Worm (Caenorhabditis elegans): Measurements from ENCODE around the gene ZC196.8.
"Not testable (repeated sequence)": the region's sequence is repeated elsewhere in the genome, so short reads cannot be mapped to it uniquely, and the experiment has no call there.

Gene ZC196.8

ce11 chrV:8732934-8733333 is 10.9 kb upstream of the ZC196.8 start, which contains the start of gene ZC196.4:
Gene ZC196.4 (plus strand): TSS chrV:8733106.
- TF ChIP-seq him-1 (tag; optimal IDR thresholded peaks at IDR 0.05) (no peak), W03F9.2 (tag; optimal IDR thresholded peaks at IDR 0.05) (no peak), dao-5 (tag; optimal IDR thresholded peaks at IDR 0.05) (no peak)

ce11 chrV:8730991-8731390 is 8.9 kb upstream of the ZC196.8 start:
- TF ChIP-seq dao-5 (tag; optimal IDR thresholded peaks at IDR 0.05) (no peak), W03F9.2 (tag; optimal IDR thresholded peaks at IDR 0.05) (no peak), him-1 (tag; optimal IDR thresholded peaks at IDR 0.05) (no peak)

ce11 chrV:8729100-8729499 is 7.0 kb upstream of the ZC196.8 start, which contains the start of gene ZC196.5:
Gene ZC196.5 (plus strand): TSS chrV:8729400.
- TF ChIP-seq W03F9.2 (tag; optimal IDR thresholded peaks at IDR 0.05) = no peak
- TF ChIP-seq dao-5 (tag; optimal IDR thresholded peaks at IDR 0.05) = no peak
- TF ChIP-seq him-1 (tag; optimal IDR thresholded peaks at IDR 0.05) = no peak

- TF ChIP-seq dao-5 (tag; optimal IDR thresholded peaks at IDR 0.05) (no peak), him-1 (tag; optimal IDR thresholded peaks at IDR 0.05) (no peak), W03F9.2 (tag; optimal IDR thresholded peaks at IDR 0.05) (no peak)
Measured at ce11 chrV:8727077-8727476, 5.0 kb upstream of the ZC196.8 start, which contains the start of gene ZC196.9. Gene ZC196.9 (minus strand): TSS chrV:8727177.

- TF ChIP-seq W03F9.2, dao-5, him-1 (tag; optimal IDR thresholded peaks at IDR 0.05): not testable (repeated sequence)
Measured at ce11 chrV:8726228-8726627, 4.2 kb upstream of the ZC196.8 start, which contains the start of gene droe-8. Gene droe-8 (plus strand): TSS chrV:8726528.

- TF ChIP-seq him-1 (tag; optimal IDR thresholded peaks at IDR 0.05) = no peak
- TF ChIP-seq W03F9.2 (tag; optimal IDR thresholded peaks at IDR 0.05) = no peak
- no peak for TF ChIP-seq dao-5 (tag; optimal IDR thresholded peaks at IDR 0.05)
Measured at ce11 chrV:8718399-8718798, 3.7 kb downstream of the ZC196.8 start.

ce11 chrV:8716175-8716574 is 5.9 kb downstream of the ZC196.8 start, which contains the start of gene glr-5:
Gene glr-5 (plus strand): TSS chrV:8716495.
- TF ChIP-seq W03F9.2 (tag; optimal IDR thresholded peaks at IDR 0.05) (no peak), him-1 (tag; optimal IDR thresholded peaks at IDR 0.05) (no peak), dao-5 (tag; optimal IDR thresholded peaks at IDR 0.05) (no peak)

- TF ChIP-seq W03F9.2 (tag; optimal IDR thresholded peaks at IDR 0.05) = no peak
- TF ChIP-seq dao-5 (tag; optimal IDR thresholded peaks at IDR 0.05) = no peak
- TF ChIP-seq him-1 (tag; optimal IDR thresholded peaks at IDR 0.05) = no peak
Measured at ce11 chrV:8711910-8712309, 10.2 kb downstream of the ZC196.8 start, which contains the start of gene ZC178.2. Gene ZC178.2 (minus strand): TSS chrV:8712010.

- not testable (repeated sequence) for TF ChIP-seq dao-5, him-1, W03F9.2 (tag; optimal IDR thresholded peaks at IDR 0.05)
Measured at ce11 chrV:8696218-8696617, 25.8 kb downstream of the ZC196.8 start, which contains the start of gene ZC190.10. Gene ZC190.10 (minus strand): TSS chrV:8696318.

ce11 chrV:8687707-8688106 is 34.4 kb downstream of the ZC196.8 start, which contains the start of gene ZC190.8:
Gene ZC190.8 (minus strand): TSS chrV:8687807.
- TF ChIP-seq dao-5 (tag; optimal IDR thresholded peaks at IDR 0.05) = no peak
- TF ChIP-seq him-1 (tag; optimal IDR thresholded peaks at IDR 0.05) = no peak
- no peak for TF ChIP-seq W03F9.2 (tag; optimal IDR thresholded peaks at IDR 0.05)

- TF ChIP-seq dao-5 (tag; optimal IDR thresholded peaks at IDR 0.05) = no peak
- no peak for TF ChIP-seq him-1 (tag; optimal IDR thresholded peaks at IDR 0.05)
- no peak for TF ChIP-seq W03F9.2 (tag; optimal IDR thresholded peaks at IDR 0.05)
Measured at ce11 chrV:8686764-8687163, 35.3 kb downstream of the ZC196.8 start, which contains the start of gene ZC190.7. Gene ZC190.7 (minus strand): TSS chrV:8686864.

- TF ChIP-seq W03F9.2 (tag; optimal IDR thresholded peaks at IDR 0.05) = no peak
- TF ChIP-seq him-1 (tag; optimal IDR thresholded peaks at IDR 0.05) = no peak
- TF ChIP-seq dao-5 (tag; optimal IDR thresholded peaks at IDR 0.05) = no peak
Measured at ce11 chrV:8683787-8684186, 38.3 kb downstream of the ZC196.8 start.

- TF ChIP-seq W03F9.2 (tag; optimal IDR thresholded peaks at IDR 0.05) (no peak), dao-5 (tag; optimal IDR thresholded peaks at IDR 0.05) (no peak), him-1 (tag; optimal IDR thresholded peaks at IDR 0.05) (no peak)
Measured at ce11 chrV:8682719-8683118, 39.3 kb downstream of the ZC196.8 start, which contains the start of gene cln-3.3. Gene cln-3.3 (plus strand): TSS chrV:8683052.

ce11 chrV:8681050-8681449 is 41.0 kb downstream of the ZC196.8 start, which contains the start of gene ZC190.2:
Gene ZC190.2 (plus strand): TSS chrV:8681350.
- TF ChIP-seq W03F9.2 (tag; optimal IDR thresholded peaks at IDR 0.05) (no peak), him-1 (tag; optimal IDR thresholded peaks at IDR 0.05) (no peak), dao-5 (tag; optimal IDR thresholded peaks at IDR 0.05) (no peak)

- TF ChIP-seq him-1 (tag; optimal IDR thresholded peaks at IDR 0.05) (no peak), dao-5 (tag; optimal IDR thresholded peaks at IDR 0.05) (no peak)
Measured at ce11 chrV:8677193-8677592, 44.9 kb downstream of the ZC196.8 start, which contains the start of gene ZC190.6. Gene ZC190.6 (minus strand): TSS chrV:8677293.

Data from whole organism, L4/young adult.